Worm (Caenorhabditis elegans): Measurements from ENCODE around the gene cdl-1.

The cdl-1 gene

ce11 chrII:10792611-10793010, 7.4 kb downstream of the cdl-1 start:
- no peak for TF ChIP-seq fkh-2 (tag; optimal IDR thresholded peaks at IDR 0.05)
- no peak for TF ChIP-seq hmg-11 (tag; optimal IDR thresholded peaks at IDR 0.05)
- no peak for TF ChIP-seq ztf-11 (tag; optimal IDR thresholded peaks at IDR 0.05)
- no peak for TF ChIP-seq pha-4 (tag; optimal IDR thresholded peaks at IDR 0.05)
- TF ChIP-seq R02D3.7 (tag; optimal IDR thresholded peaks at IDR 0.05) = no peak
- no peak for TF ChIP-seq aly-2 (tag; optimal IDR thresholded peaks at IDR 0.05)
- TF ChIP-seq fos-1 (tag; optimal IDR thresholded peaks at IDR 0.05) = no peak
- TF ChIP-seq unc-39 (tag; optimal IDR thresholded peaks at IDR 0.05) = no peak
- no peak for TF ChIP-seq nhr-25 (tag; optimal IDR thresholded peaks at IDR 0.05)
- TF ChIP-seq eor-1 (tag; optimal IDR thresholded peaks at IDR 0.05) = no peak

- TF ChIP-seq nhr-25 (tag; optimal IDR thresholded peaks at IDR 0.05) (no peak), jun-1 (tag; optimal IDR thresholded peaks at IDR 0.05) (no peak), mml-1 (tag; optimal IDR thresholded peaks at IDR 0.05) (no peak), fkh-2 (tag; optimal IDR thresholded peaks at IDR 0.05) (no peak), unc-39 (tag; optimal IDR thresholded peaks at IDR 0.05) (no peak), nhr-237 (tag; optimal IDR thresholded peaks at IDR 0.05) (no peak), sea-2 (GFP tag; optimal IDR thresholded peaks at IDR 0.05) (no peak), daf-12 (tag; optimal IDR thresholded peaks at IDR 0.05) (no peak), nfya-1 (tag; optimal IDR thresholded peaks at IDR 0.05; ENCODE audit: insufficient read depth) (no peak), lsy-12 (tag; optimal IDR thresholded peaks at IDR 0.05) (no peak), egl-27 (tag; optimal IDR thresholded peaks at IDR 0.05) (no peak), nhr-67 (tag; optimal IDR thresholded peaks at IDR 0.05) (no peak), snpc-4 (tag; optimal IDR thresholded peaks at IDR 0.05) (no peak), lin-15B (tag; optimal IDR thresholded peaks at IDR 0.05) (no peak), nhr-43 (tag; optimal IDR thresholded peaks at IDR 0.05; ENCODE audit: poor library complexity, severe bottlenecking) (no peak)
Observed at ce11 chrII:10793393-10793792, 8.1 kb downstream of the cdl-1 start, which contains the start of gene vps-11. vps-11 (minus strand) TSS chrII:10793493.

- no peak for TF ChIP-seq nhr-76 (tag; optimal IDR thresholded peaks at IDR 0.05)
- no peak for TF ChIP-seq tbx-2 (tag; optimal IDR thresholded peaks at IDR 0.05)
- TF ChIP-seq skn-1 (tag; optimal IDR thresholded peaks at IDR 0.05) = no peak
- no peak for TF ChIP-seq mdl-1 (tag; optimal IDR thresholded peaks at IDR 0.05)
Observed at ce11 chrII:10796194-10796593, 10.9 kb downstream of the cdl-1 start, which contains the start of gene set-14. set-14 (minus strand) TSS chrII:10796294.

- TF ChIP-seq nhr-67 (tag; optimal IDR thresholded peaks at IDR 0.05) = no peak
- TF ChIP-seq jun-1 (tag; optimal IDR thresholded peaks at IDR 0.05) = no peak
- TF ChIP-seq ceh-28 (tag; optimal IDR thresholded peaks at IDR 0.05) = peak; percentile 58
- no peak for TF ChIP-seq egl-27 (tag; optimal IDR thresholded peaks at IDR 0.05)
- TF ChIP-seq nfya-1 (tag; optimal IDR thresholded peaks at IDR 0.05; ENCODE audit: insufficient read depth) = peak; percentile 69
- TF ChIP-seq ztf-11 (tag; optimal IDR thresholded peaks at IDR 0.05) = no peak
- no peak for TF ChIP-seq nhr-28 (tag; optimal IDR thresholded peaks at IDR 0.05)
- no peak for TF ChIP-seq unc-39 (tag; optimal IDR thresholded peaks at IDR 0.05)
- TF ChIP-seq fkh-2 (tag; optimal IDR thresholded peaks at IDR 0.05) = no peak
- TF ChIP-seq hmg-11 (tag; optimal IDR thresholded peaks at IDR 0.05) = peak; percentile 33
- no peak for TF ChIP-seq nhr-43 (tag; optimal IDR thresholded peaks at IDR 0.05; ENCODE audit: poor library complexity, severe bottlenecking)
- peak; percentile 17 for TF ChIP-seq elt-2 (tag; optimal IDR thresholded peaks at IDR 0.05)
- no peak for TF ChIP-seq ceh-9 (tag; optimal IDR thresholded peaks at IDR 0.05)
- TF ChIP-seq lin-39 (tag; optimal IDR thresholded peaks at IDR 0.05) = no peak
- no peak for TF ChIP-seq eor-1 (tag; optimal IDR thresholded peaks at IDR 0.05)
- TF ChIP-seq nhr-77 (tag; optimal IDR thresholded peaks at IDR 0.05) = no peak
- TF ChIP-seq ama-1 (optimal IDR thresholded peaks at IDR 0.05) = no peak
- TF ChIP-seq pha-4 (tag; optimal IDR thresholded peaks at IDR 0.05) = peak; percentile 82
- TF ChIP-seq nhr-76 (tag; optimal IDR thresholded peaks at IDR 0.05) = no peak
- no peak for TF ChIP-seq egl-5 (tag; optimal IDR thresholded peaks at IDR 0.05)
- TF ChIP-seq elt-3 (tag; optimal IDR thresholded peaks at IDR 0.05) = no peak
- TF ChIP-seq mml-1 (tag; optimal IDR thresholded peaks at IDR 0.05) = no peak
- TF ChIP-seq lsy-12 (tag; optimal IDR thresholded peaks at IDR 0.05) = no peak
- TF ChIP-seq fos-1 (tag; optimal IDR thresholded peaks at IDR 0.05) = no peak
- no peak for TF ChIP-seq daf-12 (tag; optimal IDR thresholded peaks at IDR 0.05)
- TF ChIP-seq zag-1 (tag; optimal IDR thresholded peaks at IDR 0.05) = no peak
- peak; percentile 8 for TF ChIP-seq nhr-11 (tag; optimal IDR thresholded peaks at IDR 0.05)
- TF ChIP-seq nhr-25 (tag; optimal IDR thresholded peaks at IDR 0.05) = peak; percentile 21
- TF ChIP-seq ztf-4 (tag; optimal IDR thresholded peaks at IDR 0.05) = no peak
- TF ChIP-seq fkh-10 (GFP tag; optimal IDR thresholded peaks at IDR 0.05) = no peak
- TF ChIP-seq pqm-1 (tag; optimal IDR thresholded peaks at IDR 0.05) = no peak
- no peak for TF ChIP-seq ZK546.5 (tag; optimal IDR thresholded peaks at IDR 0.05)
- peak; percentile 79 for TF ChIP-seq nhr-23 (tag; optimal IDR thresholded peaks at IDR 0.05)
- peak; percentile 59 for TF ChIP-seq lin-15B (tag; optimal IDR thresholded peaks at IDR 0.05)
- TF ChIP-seq skn-1 (tag; optimal IDR thresholded peaks at IDR 0.05) = peak; percentile 50
- no peak for TF ChIP-seq nhr-237 (tag; optimal IDR thresholded peaks at IDR 0.05)
- TF ChIP-seq ceh-16 (tag; optimal IDR thresholded peaks at IDR 0.05) = no peak
- no peak for TF ChIP-seq elt-1 (tag; optimal IDR thresholded peaks at IDR 0.05)
- TF ChIP-seq aly-2 (tag; optimal IDR thresholded peaks at IDR 0.05) = no peak
- TF ChIP-seq ceh-82 (tag; optimal IDR thresholded peaks at IDR 0.05) = no peak
- TF ChIP-seq R02D3.7 (tag; optimal IDR thresholded peaks at IDR 0.05) = peak; percentile 55
Observed at ce11 chrII:10798429-10798893, 13.2 kb downstream of the cdl-1 start, which contains the start of gene npp-19. npp-19 (minus strand) TSS chrII:10798479.
